Fruit fly (Drosophila melanogaster): Measurements from ENCODE around the gene CG34277.
A peak's percentile ranks its signal among the peaks of the same experiment; 100 is the strongest.

The CG34277 gene

DNA sequence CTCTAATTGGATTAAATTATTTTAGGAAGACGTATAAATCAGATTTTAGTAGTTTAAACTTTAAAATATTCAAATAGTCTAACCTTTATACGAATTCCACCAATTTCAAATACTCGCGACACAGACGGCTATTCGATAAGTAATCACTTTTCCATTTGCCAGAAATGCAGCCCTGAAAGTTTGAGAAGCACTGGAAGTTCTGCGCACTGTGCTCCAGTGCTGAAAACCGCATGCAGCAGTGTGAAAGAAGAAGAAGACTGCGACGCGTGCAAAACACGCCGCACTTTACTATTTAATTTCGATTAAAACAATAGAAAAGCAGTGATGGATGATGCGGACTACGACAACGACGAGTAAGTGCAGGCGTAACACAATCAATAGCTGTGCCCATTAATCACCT is 2.2 kb downstream of the CG34277 start, which contains the start of gene Polr2F (continued):
- peak; percentile 45 for TF ChIP-seq exex (tag; optimal IDR thresholded peaks at IDR 0.05)
- no peak for TF ChIP-seq ac (GFP tag; optimal IDR thresholded peaks at IDR 0.05)
- TF ChIP-seq Ada2b (GFP tag; IDR thresholded peaks at IDR 0.05), result peak; percentile 42; the same call in 1 of the 2 replicates
- no peak for TF ChIP-seq sim (GFP tag; IDR thresholded peaks at IDR 0.05)
- no peak for TF ChIP-seq yki (optimal IDR thresholded peaks at IDR 0.05)
- TF ChIP-seq Hr39 (optimal IDR thresholded peaks at IDR 0.05), result no peak
- peak; percentile 75 for TF ChIP-seq CG7839 (tag; optimal IDR thresholded peaks at IDR 0.05)
- TF ChIP-seq Tbp (GFP tag; optimal IDR thresholded peaks at IDR 0.05), result no peak
- TF ChIP-seq ssp (GFP tag; IDR thresholded peaks at IDR 0.05), result peak; percentile 67
- peak; percentile 82 for TF ChIP-seq eyg (GFP tag; optimal IDR thresholded peaks at IDR 0.05)
- peak; percentile 57 for TF ChIP-seq Ssrp (tag; optimal IDR thresholded peaks at IDR 0.05)
- peak; percentile 80 for TF ChIP-seq p53 (GFP tag; optimal IDR thresholded peaks at IDR 0.05)
- no peak for TF ChIP-seq CG11504 (tag; optimal IDR thresholded peaks at IDR 0.05)
- no peak for TF ChIP-seq CG31365 (tag; optimal IDR thresholded peaks at IDR 0.05)
- TF ChIP-seq HmgD (GFP tag; optimal IDR thresholded peaks at IDR 0.05), result peak; percentile 94
- TF ChIP-seq Gsc (GFP tag; IDR thresholded peaks at IDR 0.05), result no peak
- TF ChIP-seq Doc3 (GFP tag; IDR thresholded peaks at IDR 0.05; ENCODE audit: partially characterized antibody), result no peak
- peak; percentile 77 for TF ChIP-seq Fer3 (tag; optimal IDR thresholded peaks at IDR 0.05)
- 0 out of 3 replicates have a peak, but pooled peaks have one; percentile 21 for TF ChIP-seq CG34224 (GFP tag; IDR thresholded peaks at IDR 0.05; ENCODE audit: partially characterized antibody)
- TF ChIP-seq HmgZ (tag; optimal IDR thresholded peaks at IDR 0.05), result peak; percentile 95
- peak; percentile 68 for TF ChIP-seq PHDP (tag; optimal IDR thresholded peaks at IDR 0.05)
- peak; percentile 86 for TF ChIP-seq pb (GFP tag; optimal IDR thresholded peaks at IDR 0.05)
- no peak for TF ChIP-seq CG8359 (GFP tag; optimal IDR thresholded peaks at IDR 0.05; ENCODE audit: borderline replicate concordance)
- TF ChIP-seq onecut (GFP tag; IDR thresholded peaks at IDR 0.05), result peak; percentile 57
- peak; percentile 76 for TF ChIP-seq Atf3 (GFP tag; optimal IDR thresholded peaks at IDR 0.05)
- TF ChIP-seq repo (GFP tag; optimal IDR thresholded peaks at IDR 0.05), result peak; percentile 87
- TF ChIP-seq CG10959 (GFP tag; IDR thresholded peaks at IDR 0.05), result peak; percentile 38; the same call in 1 of the 2 replicates
- peak; percentile 42 for TF ChIP-seq tap (tag; optimal IDR thresholded peaks at IDR 0.05)
- peak; percentile 84 for TF ChIP-seq luna (GFP tag; optimal IDR thresholded peaks at IDR 0.05)
- TF ChIP-seq CG18262 (tag; optimal IDR thresholded peaks at IDR 0.05), result peak; percentile 54
- no peak for TF ChIP-seq gce (GFP tag; IDR thresholded peaks at IDR 0.05)
- TF ChIP-seq corto (GFP tag; optimal IDR thresholded peaks at IDR 0.05), result no peak
- peak; percentile 87 for TF ChIP-seq Chrac-16 (GFP tag; optimal IDR thresholded peaks at IDR 0.05)
- TF ChIP-seq sug (tag; optimal IDR thresholded peaks at IDR 0.05), result peak; percentile 79
- no peak for TF ChIP-seq CG10565 (GFP tag; optimal IDR thresholded peaks at IDR 0.05)
- TF ChIP-seq bcd (GFP tag; optimal IDR thresholded peaks at IDR 0.05), result peak; percentile 80
- TF ChIP-seq CG15073 (GFP tag; optimal IDR thresholded peaks at IDR 0.05), result no peak
- peak; percentile 81 for TF ChIP-seq CoRest (tag; optimal IDR thresholded peaks at IDR 0.05)
- TF ChIP-seq tna (GFP tag; IDR thresholded peaks at IDR 0.05; ENCODE audit: partially characterized antibody), result peak; percentile 27; the same call in 1 of the 2 replicates
- TF ChIP-seq CG1832 (GFP tag; optimal IDR thresholded peaks at IDR 0.05), result no peak
- TF ChIP-seq CG11696 (GFP tag; IDR thresholded peaks at IDR 0.05), result no peak
- TF ChIP-seq kah (GFP tag; optimal IDR thresholded peaks at IDR 0.05), result peak; percentile 50
- no peak for TF ChIP-seq sens-2 (GFP tag; IDR thresholded peaks at IDR 0.05)
- TF ChIP-seq CG31388 (GFP tag; optimal IDR thresholded peaks at IDR 0.05), result peak; percentile 60
- TF ChIP-seq sisA (GFP tag; IDR thresholded peaks at IDR 0.05), result peak; percentile 87
- TF ChIP-seq slbo (GFP tag; IDR thresholded peaks at IDR 0.05), result peak; percentile 95
- TF ChIP-seq CG10209 (GFP tag; optimal IDR thresholded peaks at IDR 0.05), result peak; percentile 76
- TF ChIP-seq CG15696 (tag; optimal IDR thresholded peaks at IDR 0.05), result peak; percentile 67
- TF ChIP-seq CG31441 (GFP tag; IDR thresholded peaks at IDR 0.05), result peak; percentile 60
- TF ChIP-seq CG9817 (tag; optimal IDR thresholded peaks at IDR 0.05), result peak; percentile 88
- no peak for TF ChIP-seq seq (GFP tag; IDR thresholded peaks at IDR 0.05)
- peak; percentile 14 for TF ChIP-seq CG6813 (GFP tag; optimal IDR thresholded peaks at IDR 0.05)
